Worm (Caenorhabditis elegans) whole organism, late embryonic: ENCODE results near the gene spsb-2.

Experiments used
- T23F11.4 ChIP-seq: fragments of 200-800 bp; sonication (Bioruptor generic); optimal IDR thresholded peaks from 2 replicates; lab custom pipeline; 2018; ENCODE audit warnings: mild to moderate bottlenecking, missing genetic modification characterization, missing compliant biosample characterization
- ceh-19 ChIP-seq: fragments of 200-800 bp; sonication (Bioruptor generic); optimal IDR thresholded peaks from 2 replicates; lab custom pipeline; 2018; ENCODE audit warnings: mild to moderate bottlenecking, missing genetic modification characterization, missing compliant biosample characterization
- elt-2 ChIP-seq: sonication (generic microtip); optimal IDR thresholded peaks from 2 replicates; lab custom pipeline; 2016; ENCODE audit warnings: missing genetic modification reagents, missing genetic modification characterization, missing compliant biosample characterization
- nhr-11 ChIP-seq: fragments of 150-350 bp; optimal IDR thresholded peaks from 2 replicates; lab custom pipeline; 2014; ENCODE audit warnings: missing biosample characterization, missing genetic modification characterization
- pqm-1 ChIP-seq: sonication (generic microtip); optimal IDR thresholded peaks from 2 replicates; lab custom pipeline; 2016; ENCODE audit warnings: missing genetic modification characterization, missing compliant biosample characterization

DNA sequence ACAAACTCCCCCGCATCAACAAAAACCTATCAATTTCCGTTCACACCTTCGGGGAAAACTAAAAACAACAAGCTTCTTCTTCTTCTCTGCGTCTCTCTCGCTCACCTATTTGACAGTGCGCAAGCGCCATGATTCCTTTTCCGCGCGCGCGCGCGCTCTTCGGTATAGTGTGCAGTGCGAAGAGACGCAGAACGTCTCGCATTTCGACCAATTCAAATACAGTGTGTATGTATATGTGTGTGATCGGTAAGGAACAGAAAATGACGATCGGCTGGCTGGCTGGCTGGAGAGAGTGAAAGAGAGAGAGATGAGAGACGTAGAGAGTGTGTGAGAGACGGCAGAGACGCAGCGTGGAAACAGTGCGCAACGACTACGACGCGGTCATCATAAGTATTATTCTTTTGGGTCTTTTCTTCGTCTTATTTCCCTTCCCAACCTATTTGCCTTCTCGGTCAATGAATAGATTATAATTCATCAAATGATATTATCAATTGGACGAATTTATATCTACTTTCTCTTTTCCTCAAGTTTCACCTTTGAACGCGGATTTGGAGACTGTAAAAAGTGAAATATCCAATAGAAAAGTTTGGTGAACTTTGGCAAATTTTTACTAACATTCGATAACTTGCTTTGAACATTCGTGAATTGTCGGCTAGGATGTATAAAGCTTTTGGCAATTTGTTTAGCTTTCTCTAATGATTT lies 33.1 kb downstream of the spsb-2 start:
- TF ChIP-seq T23F11.4 (GFP tag; lab: Kevin White, UChicago) (no peak), nhr-11 (tag; lab: Kevin White, UChicago) (no peak), elt-2 (tag; lab: Kevin White, UChicago) (peak; percentile 19), pqm-1 (tag; lab: Kevin White, UChicago) (peak; percentile 1), ceh-19 (no peak)
